Fruit fly (Drosophila melanogaster) whole organism, pupa: ENCODE results near the gene CG32259.

ENCODE experiments used
- CG10348 ChIP-seq: fragments of 200-800 bp; sonication (Bioruptor generic); IDR thresholded peaks from 2 replicates; pipeline ENCODE4 v1.3.6; 2022; ENCODE audit warnings: missing biosample characterization, missing genetic modification characterization
- CG12605 ChIP-seq: fragments of 200-800 bp; sonication (Bioruptor generic); IDR thresholded peaks from 2 replicates; pipeline ENCODE4 v1.3.6; 2022; ENCODE audit warnings: missing biosample characterization, missing genetic modification characterization
- CG13204 ChIP-seq: fragments of 200-800 bp; sonication (Bioruptor generic); optimal IDR thresholded peaks from 2 replicates; lab custom pipeline; 2018; ENCODE audit warnings: missing biosample characterization, mild to moderate bottlenecking, missing genetic modification characterization, moderate library complexity
- CG15710 ChIP-seq: fragments of 200-800 bp; sonication (Bioruptor generic); optimal IDR thresholded peaks from 2 replicates; lab custom pipeline; 2018; ENCODE audit warnings: missing biosample characterization, mild to moderate bottlenecking, missing genetic modification characterization, moderate library complexity
- CG17806 ChIP-seq: fragments of 200-800 bp; sonication (Bioruptor generic); optimal IDR thresholded peaks from 2 replicates; lab custom pipeline; 2018; ENCODE audit warnings: missing biosample characterization, mild to moderate bottlenecking, missing genetic modification characterization, moderate library complexity
- CG32121 ChIP-seq: fragments of 200-800 bp; sonication (Bioruptor generic); IDR thresholded peaks from 2 replicates; pipeline ENCODE4 v1.3.6; 2022; ENCODE audit warnings: missing biosample characterization, missing genetic modification characterization
- CG34367 ChIP-seq: fragments of 200-800 bp; sonication (Bioruptor generic); optimal IDR thresholded peaks from 2 replicates; lab custom pipeline; 2018; ENCODE audit warnings: missing biosample characterization, mild to moderate bottlenecking, missing genetic modification characterization
- CG9948 ChIP-seq: fragments of 200-800 bp; sonication (Bioruptor generic); optimal IDR thresholded peaks from 2 replicates; lab custom pipeline; 2018; ENCODE audit warnings: missing biosample characterization, mild to moderate bottlenecking, missing genetic modification characterization, moderate library complexity
- Ets98B ChIP-seq: fragments of 200-800 bp; sonication (Bioruptor generic); IDR thresholded peaks from 2 replicates; pipeline ENCODE4 v1.3.6; 2022; ENCODE audit warnings: missing biosample characterization, missing genetic modification characterization
- fd96Ca ChIP-seq: fragments of 200-800 bp; sonication (Bioruptor generic); IDR thresholded peaks from 3 replicates; pipeline ENCODE4 v1.3.6; 2022; ENCODE audit warnings: missing biosample characterization, missing genetic modification characterization

DNA sequence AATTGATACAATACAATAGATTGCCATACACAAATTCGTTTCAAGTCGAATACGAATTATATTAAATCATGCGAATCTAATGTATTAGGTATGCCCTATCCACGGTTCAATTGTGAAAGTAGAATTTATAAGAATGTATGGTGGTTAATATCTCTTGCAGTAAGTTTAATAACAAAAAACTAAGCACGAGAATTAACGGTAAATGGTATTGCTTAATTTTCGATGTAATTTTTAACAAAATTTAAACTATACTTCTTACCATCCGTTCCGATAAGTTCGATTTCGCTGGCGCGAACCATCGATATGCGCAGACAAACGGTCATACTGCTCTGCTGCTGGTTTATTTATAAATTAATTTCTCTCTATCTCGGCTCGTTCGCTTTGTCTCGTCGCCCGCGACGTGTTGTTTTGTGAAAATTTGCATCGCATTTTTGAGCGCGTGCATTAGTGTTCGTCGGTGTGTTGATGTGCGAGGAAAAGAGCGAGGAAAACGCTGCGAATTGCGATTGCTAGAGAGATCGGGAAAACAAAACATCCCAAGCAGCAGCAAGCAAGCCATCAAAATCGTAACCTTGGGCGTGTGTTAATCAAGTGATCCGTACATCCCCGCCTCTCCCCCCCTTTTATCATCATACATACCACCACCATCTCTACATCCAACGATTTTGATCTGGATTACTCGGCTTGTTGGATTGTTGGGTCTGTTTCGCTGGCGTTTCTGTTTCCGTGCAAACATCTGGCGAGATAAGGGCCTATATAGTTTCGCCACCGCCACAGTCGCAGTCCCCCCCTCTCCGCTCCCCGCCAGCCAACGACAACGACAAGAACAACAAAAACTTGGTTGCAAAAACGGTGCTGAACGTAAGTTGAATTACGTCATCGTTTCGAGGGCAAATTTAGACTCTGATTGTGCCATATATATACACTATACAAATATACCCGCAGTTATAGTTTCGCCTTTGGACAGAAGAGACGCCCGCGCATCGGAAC is 34.4 kb downstream of the CG32259 start, which contains the start of gene Fit1:
- no peak for TF ChIP-seq fd96Ca (GFP tag; lab: Robert Waterston, UW)
- TF ChIP-seq CG34367 (tag; lab: Kevin White, UChicago): no peak
- no peak for TF ChIP-seq CG15710 (tag; lab: Kevin White, UChicago)
- TF ChIP-seq CG17806: no peak
- TF ChIP-seq CG12605: 0 out of 2 replicates have a peak, but pooled peaks have one; percentile 34
- TF ChIP-seq CG13204 (GFP tag; lab: Kevin White, UChicago): no peak
- TF ChIP-seq CG32121: no peak
- TF ChIP-seq CG10348 (GFP tag; lab: Robert Waterston, UW): no peak
- no peak for TF ChIP-seq Ets98B (GFP tag; lab: Robert Waterston, UW)
- TF ChIP-seq CG9948 (tag; lab: Kevin White, UChicago): no peak
